Worm (Caenorhabditis elegans): ENCODE measurements around the gene ZK1240.6.

- TF ChIP-seq tab-1 (GFP tag; IDR thresholded peaks at IDR 0.05) (no peak), flt-1 (GFP tag; IDR thresholded peaks at IDR 0.05) (no peak)
These were observed 2.6 kb downstream of the ZK1240.6 start, which contains the start of gene ZK1240.3 for ce11 chrII:2320097-2320496.
